Fruit fly (Drosophila melanogaster): ENCODE results near the gene Sbp2.

- TF ChIP-seq CG8478 (optimal IDR thresholded peaks at IDR 0.05) = no peak
- no peak for TF ChIP-seq CTCF (optimal IDR thresholded peaks at IDR 0.05)
Measured at dm6 chr3L:8296941-8297340, 7.0 kb upstream of the Sbp2 start, which contains the start of gene Rab19.

Measured in S2 (cell line).